Fruit fly (Drosophila melanogaster) whole organism, embryonic: ENCODE results near the gene CG14052.
A peak's percentile ranks its signal among the peaks of the same experiment; 100 is the strongest.

Source experiments
- Adf1 ChIP-seq: fragments of 200-800 bp; sonication (Bioruptor generic); IDR thresholded peaks from 2 replicates; pipeline ENCODE4 v1.3.6; 2022; ENCODE audit warnings: missing biosample characterization, missing genetic modification characterization
- CG12071 ChIP-seq: fragments of 200-800 bp; sonication (Bioruptor generic); optimal IDR thresholded peaks from 3 replicates; lab custom pipeline; 2018; ENCODE audit warnings: missing biosample characterization, mild to moderate bottlenecking, missing genetic modification characterization
- CG12744 ChIP-seq: fragments of 200-800 bp; sonication (Bioruptor generic); optimal IDR thresholded peaks from 2 replicates; lab custom pipeline; 2016; ENCODE audit warnings: missing biosample characterization, missing genetic modification characterization
- CG13775 ChIP-seq: fragments of 200-800 bp; sonication (Bioruptor generic); optimal IDR thresholded peaks from 3 replicates; lab custom pipeline; 2017; ENCODE audit warnings: missing biosample characterization, mild to moderate bottlenecking, missing genetic modification characterization
- CG15514 ChIP-seq: fragments of 200-800 bp; sonication (Bioruptor generic); optimal IDR thresholded peaks from 3 replicates; lab custom pipeline; 2017; ENCODE audit warnings: missing biosample characterization, missing genetic modification characterization, mild to moderate bottlenecking, moderate library complexity, missing genetic modification reagents
- CG16863 ChIP-seq: fragments of 200-800 bp; sonication (Bioruptor generic); optimal IDR thresholded peaks from 3 replicates; lab custom pipeline; 2016; ENCODE audit warnings: missing biosample characterization, missing genetic modification characterization
- CG18599 ChIP-seq: fragments of 200-800 bp; sonication (Bioruptor generic); optimal IDR thresholded peaks from 3 replicates; lab custom pipeline; 2017; ENCODE audit warnings: missing biosample characterization, missing genetic modification characterization, mild to moderate bottlenecking, moderate library complexity, missing genetic modification reagents
- CG2678 ChIP-seq: fragments of 200-800 bp; sonication (Bioruptor generic); optimal IDR thresholded peaks from 3 replicates; lab custom pipeline; 2019; ENCODE audit warnings: missing biosample characterization, mild to moderate bottlenecking, missing genetic modification characterization, moderate library complexity
- CG42726 ChIP-seq: fragments of 200-800 bp; sonication (Bioruptor generic); IDR thresholded peaks from 2 replicates; pipeline ENCODE4 v1.3.6; 2022; ENCODE audit warnings: missing biosample characterization, missing genetic modification characterization; ENCODE audit not compliant: partially characterized antibody
- CG8765 ChIP-seq: fragments of 200-800 bp; sonication (Bioruptor generic); IDR thresholded peaks from 2 replicates; pipeline ENCODE4 v1.3.6; 2022; ENCODE audit warnings: missing biosample characterization, missing genetic modification characterization
- CTCF ChIP-seq: fragments of 200-800 bp; sonication (Bioruptor generic); optimal IDR thresholded peaks from 2 replicates; lab custom pipeline; 2017; ENCODE audit warnings: missing biosample characterization, mild to moderate bottlenecking, missing genetic modification characterization, moderate library complexity
- CrebB ChIP-seq: fragments of 200-800 bp; sonication (Bioruptor generic); optimal IDR thresholded peaks from 3 replicates; lab custom pipeline; 2018; ENCODE audit warnings: missing biosample characterization, mild to moderate bottlenecking, missing genetic modification characterization
- D ChIP-seq, 2 experiments: fragments of 200-800 bp in 1 of 2; fragments of >200 bp in 1 of 2; sonication (Bioruptor generic) in 1 of 2; optimal IDR thresholded peaks; 2 replicates in 1 of 2; 3 replicates in 1 of 2; lab custom pipeline; 2017; ENCODE audit warnings: mild to moderate bottlenecking in 1 of 2, missing biosample characterization in 1 of 2, missing genetic modification characterization in 1 of 2, missing genetic modification reagents in 1 of 2
- Deaf1 ChIP-seq: fragments of 200-800 bp; optimal IDR thresholded peaks from 3 replicates; lab custom pipeline; 2019; ENCODE audit warnings: missing biosample characterization, mild to moderate bottlenecking, missing genetic modification characterization, moderate library complexity
- Drgx ChIP-seq: fragments of 200-800 bp; sonication (Bioruptor generic); IDR thresholded peaks from 2 replicates; pipeline ENCODE4 v1.3.6; 2022; ENCODE audit warnings: missing biosample characterization, missing genetic modification characterization
- Ets65A ChIP-seq: fragments of 200-800 bp; sonication (Bioruptor generic); peaks from one replicate; lab custom pipeline; 2016; ENCODE audit warnings: missing biosample characterization, missing genetic modification characterization
- Ets97D ChIP-seq: fragments of 200-800 bp; sonication (Bioruptor generic); optimal IDR thresholded peaks from 3 replicates; lab custom pipeline; 2016; ENCODE audit warnings: missing biosample characterization, missing genetic modification characterization
- Hmr ChIP-seq: fragments of 200-800 bp; sonication (Bioruptor generic); optimal IDR thresholded peaks from 3 replicates; lab custom pipeline; 2017; ENCODE audit warnings: mild to moderate bottlenecking, missing biosample characterization, missing genetic modification reagents, missing genetic modification characterization
- Hr51 ChIP-seq, 2 experiments: fragments of 200-800 bp; sonication (Bioruptor generic); optimal IDR thresholded peaks; 2 replicates in 1 of 2; 3 replicates in 1 of 2; lab custom pipeline; 2016 to 2018; ENCODE audit warnings: missing biosample characterization in 2 of 2, missing genetic modification characterization in 2 of 2, mild to moderate bottlenecking in 1 of 2, moderate library complexity in 1 of 2
- Lhr ChIP-seq: fragments of 200-800 bp; sonication (Bioruptor generic); optimal IDR thresholded peaks from 3 replicates; lab custom pipeline; 2017; ENCODE audit warnings: mild to moderate bottlenecking, missing biosample characterization, missing genetic modification reagents, missing genetic modification characterization
- Myb ChIP-seq: fragments of 200-800 bp; sonication (Bioruptor generic); optimal IDR thresholded peaks from 2 replicates; lab custom pipeline; 2016; ENCODE audit warnings: missing biosample characterization, missing genetic modification characterization
- Sry-β ChIP-seq: fragments of 200-800 bp; sonication (Bioruptor generic); optimal IDR thresholded peaks from 2 replicates; lab custom pipeline; 2018; ENCODE audit warnings: missing biosample characterization, mild to moderate bottlenecking, missing genetic modification characterization, moderate library complexity
- cg ChIP-seq: fragments of 200-800 bp; sonication (Bioruptor generic); optimal IDR thresholded peaks from 3 replicates; lab custom pipeline; 2019; ENCODE audit warnings: missing biosample characterization, mild to moderate bottlenecking, missing genetic modification characterization, moderate library complexity
- corto ChIP-seq: fragments of 200-800 bp; sonication (Bioruptor generic); optimal IDR thresholded peaks from 2 replicates; lab custom pipeline; 2016; ENCODE audit warnings: missing biosample characterization, mild to moderate bottlenecking, missing genetic modification characterization, moderate library complexity
- da ChIP-seq: fragments of 200-800 bp; sonication (Bioruptor generic); optimal IDR thresholded peaks from 2 replicates; lab custom pipeline; 2016; ENCODE audit warnings: missing biosample characterization, missing genetic modification characterization
- ewg ChIP-seq: fragments of 200-800 bp; sonication (Bioruptor generic); optimal IDR thresholded peaks from 3 replicates; lab custom pipeline; 2017; ENCODE audit warnings: mild to moderate bottlenecking, missing biosample characterization, missing genetic modification reagents, missing genetic modification characterization
- fu2 ChIP-seq: fragments of 200-800 bp; sonication (Bioruptor generic); optimal IDR thresholded peaks from 2 replicates; lab custom pipeline; 2016; ENCODE audit warnings: missing biosample characterization, missing genetic modification characterization
- gem ChIP-seq: fragments of 200-800 bp; sonication (Bioruptor generic); optimal IDR thresholded peaks from 2 replicates; lab custom pipeline; 2019; ENCODE audit warnings: missing biosample characterization, mild to moderate bottlenecking, missing genetic modification characterization, moderate library complexity
- gsb-n ChIP-seq: fragments of 200-800 bp; sonication (Bioruptor generic); optimal IDR thresholded peaks from 3 replicates; lab custom pipeline; 2018; ENCODE audit warnings: missing biosample characterization, mild to moderate bottlenecking, missing genetic modification characterization
- insv ChIP-seq, 2 experiments: fragments of 200-800 bp; sonication (Bioruptor generic); optimal IDR thresholded peaks; 3 replicates each; lab custom pipeline; 2016 to 2018; ENCODE audit warnings: missing biosample characterization in 2 of 2, missing genetic modification characterization in 2 of 2
- lab ChIP-seq: fragments of 200-800 bp; sonication (Bioruptor generic); optimal IDR thresholded peaks from 3 replicates; lab custom pipeline; 2017; ENCODE audit warnings: missing biosample characterization, missing genetic modification characterization, mild to moderate bottlenecking, moderate library complexity, missing genetic modification reagents
- luna ChIP-seq: fragments of 200-800 bp; sonication (Bioruptor generic); optimal IDR thresholded peaks from 2 replicates; lab custom pipeline; 2016; ENCODE audit warnings: missing biosample characterization, missing genetic modification characterization
- onecut ChIP-seq: fragments of 200-800 bp; sonication (Bioruptor generic); IDR thresholded peaks from 2 replicates; pipeline ENCODE4 v1.3.6; 2022; ENCODE audit warnings: missing biosample characterization, missing genetic modification characterization
- otp ChIP-seq: fragments of 200-800 bp; sonication (Bioruptor generic); IDR thresholded peaks from 3 replicates; pipeline ENCODE4, ENCODE4 v1.3.6; 2022; ENCODE audit warnings: missing biosample characterization, missing genetic modification characterization
- pb ChIP-seq: fragments of 200-800 bp; sonication (Bioruptor generic); optimal IDR thresholded peaks from 3 replicates; lab custom pipeline; 2016; ENCODE audit warnings: missing biosample characterization, missing genetic modification characterization
- row ChIP-seq: fragments of 200-800 bp; sonication (Bioruptor generic); IDR thresholded peaks from 3 replicates; pipeline ENCODE4 v1.3.6; 2022; ENCODE audit warnings: missing biosample characterization, missing genetic modification characterization
- sob ChIP-seq: fragments of 200-800 bp; sonication (Bioruptor generic); IDR thresholded peaks from 2 replicates; pipeline ENCODE4 v1.3.6; 2022; ENCODE audit warnings: missing biosample characterization, missing genetic modification characterization
- tgo ChIP-seq: fragments of 200-800 bp; sonication (Bioruptor generic); IDR thresholded peaks from 3 replicates; pipeline ENCODE4 v1.3.6; 2022; ENCODE audit warnings: missing biosample characterization, missing genetic modification characterization
- trh ChIP-seq: fragments of 200-800 bp; sonication (Bioruptor generic); optimal IDR thresholded peaks from 2 replicates; lab custom pipeline; 2016; ENCODE audit warnings: missing biosample characterization, missing genetic modification characterization
- wor ChIP-seq: fragments of 200-800 bp; sonication (Bioruptor generic); IDR thresholded peaks from 2 replicates; pipeline ENCODE4 v1.3.6; 2022; ENCODE audit warnings: missing biosample characterization, missing genetic modification characterization

CG14052 gene

dm6 chrX:2258602-2259233 lies 35.2 kb downstream of the CG14052 start (continued):
- TF ChIP-seq cg (GFP tag; lab: Kevin White, UChicago) (peak; percentile 9), corto (GFP tag; lab: Kevin White, UChicago) (no peak), luna (no peak), Hmr (GFP tag; lab: Kevin White, UChicago) (peak; percentile 38), CG8765 (GFP tag; lab: Robert Waterston, UW) (no peak), sob (GFP tag; lab: Robert Waterston, UW) (no peak), CG12071 (GFP tag; lab: Kevin White, UChicago) (no peak), fu2 (GFP tag; lab: Kevin White, UChicago) (no peak), Drgx (GFP tag; lab: Robert Waterston, UW) (peak; percentile 41; the same call in 1 of the 2 replicates), CG12744 (GFP tag; lab: Kevin White, UChicago) (no peak), gem (no peak), CG42726 (GFP tag; lab: Robert Waterston, UW) (no peak), Lhr (GFP tag; lab: Kevin White, UChicago) (no peak), CG18599 (GFP tag; lab: Kevin White, UChicago) (peak; percentile 56), insv (GFP tag; optimal IDR thresholded peaks at IDR 0.05; lab: Kevin White, UChicago) (no peak), lab (peak; percentile 56), tgo (no peak), CTCF (peak; percentile 84), CG2678 (peak; percentile 0), da (GFP tag; lab: Kevin White, UChicago) (no peak), CG16863 (GFP tag; lab: Kevin White, UChicago) (no peak), Sry-β (GFP tag; lab: Kevin White, UChicago) (no peak), Ets65A (GFP tag; lab: Kevin White, UChicago) (peak; percentile 48), Myb (peak; percentile 29), Ets97D (peak; percentile 54), pb (GFP tag; lab: Kevin White, UChicago) (no peak), Adf1 (GFP tag; lab: Robert Waterston, UW) (no peak), otp (no peak), D (optimal IDR thresholded peaks at IDR 0.05; lab: Kevin White, UChicago) (no peak), D (GFP tag; optimal IDR thresholded peaks at IDR 0.05; lab: Kevin White, UChicago) (no peak), Hr51 (GFP tag; optimal IDR thresholded peaks at IDR 0.05; lab: Kevin White, UChicago) (peak in 1 of 2 experiments; percentile 8), CG13775 (GFP tag; lab: Kevin White, UChicago) (no peak), trh (GFP tag; lab: Kevin White, UChicago) (no peak), row (GFP tag; lab: Robert Waterston, UW) (peak; percentile 15; the same call in 2 of the 3 replicates)

- TF ChIP-seq Deaf1 (tag; lab: Kevin White, UChicago) = peak; percentile 49
- TF ChIP-seq ewg (GFP tag; lab: Kevin White, UChicago) = peak; percentile 81
- TF ChIP-seq gsb-n = no peak
- TF ChIP-seq onecut (GFP tag; lab: Robert Waterston, UW) = peak; percentile 73
- TF ChIP-seq CG15514 (GFP tag; lab: Kevin White, UChicago) = peak; percentile 9
- no peak for TF ChIP-seq CrebB
- no peak for TF ChIP-seq wor (GFP tag; lab: Robert Waterston, UW)
Measured at dm6 chrX:2259763-2260162, 36.2 kb downstream of the CG14052 start, which contains the start of gene CG3078. TSS of gene CG3078 (minus strand) at chrX:2259863.
